Fruit fly (Drosophila melanogaster) Kc167 (cell line): ENCODE results near the gene tal-1A.

Source experiments
- h ChIP-seq: fragments of >200 bp; optimal IDR thresholded peaks from 3 replicates; lab custom pipeline; 2018; ENCODE audit warnings: missing external identifiers
- ttk ChIP-seq: sonication (Bioruptor generic); optimal IDR thresholded peaks from 2 replicates; lab custom pipeline; 2017; ENCODE audit warnings: missing external identifiers

- TF ChIP-seq ttk (lab: Kevin White, UChicago), result no peak
- TF ChIP-seq h (lab: Kevin White, UChicago), result no peak
Measured at dm6 chr3R:13785895-13786294, 27.0 kb upstream of the tal-1A start.
